Worm (Caenorhabditis elegans) whole organism, midembryonic: ENCODE results near the gene dsl-4.

Source experiments
- cog-1 ChIP-seq: sonication (generic microtip); optimal IDR thresholded peaks from 2 replicates; lab custom pipeline; 2016; ENCODE audit warnings: missing genetic modification characterization, missing compliant biosample characterization
- ref-1 ChIP-seq: fragments of 200-800 bp; sonication (Bioruptor generic); conservative IDR thresholded peaks from 2 replicates; pipeline ENCODE4 v1.3.6; 2022; ENCODE audit warnings: missing genetic modification reagents, missing genetic modification characterization, missing compliant biosample characterization
- ztf-23 ChIP-seq: fragments of 200-800 bp; sonication (Bioruptor generic); IDR thresholded peaks from 2 replicates; pipeline ENCODE4 v1.3.6; 2022; ENCODE audit warnings: missing genetic modification reagents, missing genetic modification characterization, missing compliant biosample characterization

- no peak for TF ChIP-seq ref-1 (GFP tag; lab: Robert Waterston, UW)
- TF ChIP-seq cog-1 (tag; lab: Kevin White, UChicago): no peak
- TF ChIP-seq ztf-23 (GFP tag; lab: Robert Waterston, UW): 0 out of 2 replicates have a peak, but pooled peaks have one; percentile 18
These were observed 41.0 kb upstream of the dsl-4 start, which contains the start of gene dyc-1 for ce11 chrX:14049235-14049634.
